Fruit fly (Drosophila melanogaster) S2 (cell line): ENCODE measurements around the gene Spn77Ba.

ENCODE experiments used
- CG8478 ChIP-seq: fragments of >200 bp; optimal IDR thresholded peaks from 2 replicates; lab custom pipeline; 2018
- CTCF ChIP-seq, 2 experiments: fragments of >200 bp; optimal IDR thresholded peaks; 2 replicates each; lab custom pipeline; 2018

DNA sequence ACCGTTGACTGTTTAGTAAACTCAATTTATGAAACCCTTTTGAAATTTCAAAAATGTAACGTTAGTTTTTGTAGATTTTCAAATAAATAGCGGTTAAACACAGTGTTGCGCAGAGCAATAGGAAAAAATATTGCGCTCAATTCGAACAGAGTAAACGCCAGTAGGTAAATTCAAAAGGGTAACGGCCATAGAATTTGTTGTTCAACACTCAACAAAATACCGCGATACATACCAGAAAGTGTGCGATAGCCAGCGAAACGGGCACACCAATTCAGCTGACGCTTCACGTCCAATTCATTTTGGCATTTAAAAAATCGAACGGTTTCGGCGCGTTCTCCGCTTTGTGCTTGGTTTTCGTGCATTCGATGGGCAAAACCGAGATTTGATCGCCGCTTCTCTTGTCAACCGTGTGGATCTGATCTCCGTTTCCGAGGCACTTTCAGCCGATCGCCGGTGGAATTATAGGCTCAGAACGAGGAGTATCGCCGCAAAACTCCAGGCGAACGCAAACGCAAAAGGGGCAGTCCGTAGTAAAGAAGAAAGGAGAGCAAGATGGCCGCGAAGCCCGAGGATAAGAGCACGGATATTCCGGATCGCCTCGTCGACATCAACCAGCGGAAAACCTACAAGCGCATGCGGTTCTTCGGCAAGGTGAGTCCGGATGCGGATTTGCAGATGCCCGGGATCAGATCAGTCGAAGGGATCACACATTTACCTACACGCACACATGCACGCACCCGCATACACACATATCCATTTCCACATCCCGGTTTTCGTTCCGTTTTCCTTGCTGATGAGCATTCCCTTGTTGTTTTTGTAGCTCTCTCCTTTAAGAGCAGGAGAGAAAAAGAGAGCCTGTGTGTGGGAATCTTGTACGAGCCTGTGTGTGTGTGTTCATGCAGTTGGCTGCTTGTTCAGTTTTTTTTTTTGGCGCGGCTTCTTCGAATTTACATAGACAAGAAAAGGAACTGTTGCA is 6.9 kb upstream of the Spn77Ba start:
- TF ChIP-seq CTCF (optimal IDR thresholded peaks at IDR 0.05; lab: Kevin White, UChicago) (peak; percentile 38 to 43), CG8478 (lab: Kevin White, UChicago) (no peak)
